Worm (Caenorhabditis elegans) whole organism, L4 larva: ENCODE results near the gene rps-18.

Experiments used
- D1046.2 ChIP-seq: fragments of 200-800 bp; sonication (Bioruptor generic); IDR thresholded peaks from 2 replicates; pipeline ENCODE4 v1.3.6; 2022; ENCODE audit warnings: missing genetic modification characterization, missing compliant biosample characterization
- F10B5.3 ChIP-seq: sonication (generic microtip); optimal IDR thresholded peaks from 2 replicates; lab custom pipeline; 2016; ENCODE audit warnings: mild to moderate bottlenecking, missing genetic modification characterization, missing compliant biosample characterization
- F44E2.7 ChIP-seq: fragments of 200-800 bp; sonication (Bioruptor generic); IDR thresholded peaks from 2 replicates; pipeline ENCODE4 v2.1.2; 2022; ENCODE audit warnings: missing genetic modification characterization, missing compliant biosample characterization
- F49E8.2 ChIP-seq: sonication (generic microtip); optimal IDR thresholded peaks from 2 replicates; lab custom pipeline; 2016; ENCODE audit warnings: missing compliant biosample characterization, mild to moderate bottlenecking, missing genetic modification characterization, borderline replicate concordance
- R02D3.7 ChIP-seq: fragments of 150-350 bp; sonication (generic microtip); optimal IDR thresholded peaks from 3 replicates; lab custom pipeline; 2014; ENCODE audit warnings: missing biosample characterization, missing genetic modification characterization
- T26A8.4 ChIP-seq: fragments of 200-800 bp; sonication (Bioruptor generic); IDR thresholded peaks from 2 replicates; pipeline ENCODE4 v1.3.6; 2022; ENCODE audit warnings: missing genetic modification characterization, missing compliant biosample characterization
- Y48G9A.11 ChIP-seq: fragments of 200-800 bp; sonication (Bioruptor generic); IDR thresholded peaks from 2 replicates; pipeline ENCODE4 v1.3.6; 2022; ENCODE audit warnings: missing genetic modification reagents, missing genetic modification characterization, missing compliant biosample characterization
- Y5F2A.4 ChIP-seq: fragments of 200-800 bp; sonication (Bioruptor generic); optimal IDR thresholded peaks from 2 replicates; lab custom pipeline; 2018; ENCODE audit warnings: mild to moderate bottlenecking, missing genetic modification characterization, missing compliant biosample characterization
- Y75B8A.6 ChIP-seq: fragments of 200-800 bp; sonication (Bioruptor generic); IDR thresholded peaks from 2 replicates; pipeline ENCODE4 v1.3.6; 2022; ENCODE audit warnings: missing genetic modification reagents, missing genetic modification characterization, missing compliant biosample characterization
- aha-1 ChIP-seq: fragments of 150-350 bp; peaks from one replicate; lab custom pipeline; 2014; ENCODE audit warnings: missing biosample characterization, missing genetic modification characterization
- aly-2 ChIP-seq: sonication (generic microtip); optimal IDR thresholded peaks from 2 replicates; lab custom pipeline; 2018; ENCODE audit warnings: missing biosample characterization, missing genetic modification characterization
- ceh-20 ChIP-seq: fragments of 200-800 bp; sonication (Bioruptor generic); IDR thresholded peaks from 2 replicates; pipeline ENCODE4 v1.3.6; 2022; ENCODE audit warnings: missing genetic modification reagents, missing genetic modification characterization, missing compliant biosample characterization
- ceh-28 ChIP-seq: fragments of 150-350 bp; optimal IDR thresholded peaks from 2 replicates; lab custom pipeline; 2014; ENCODE audit warnings: missing biosample characterization, missing genetic modification reagents, missing genetic modification characterization
- cey-2 ChIP-seq: sonication (generic microtip); optimal IDR thresholded peaks from 3 replicates; lab custom pipeline; 2017; ENCODE audit warnings: missing genetic modification characterization, mild to moderate bottlenecking, missing compliant biosample characterization, antibody characterized with exemption, borderline replicate concordance; ENCODE audit not compliant: insufficient read depth
- daf-16 ChIP-seq, 3 experiments: sonication (generic microtip); optimal IDR thresholded peaks; 2 replicates each; lab custom pipeline; 2016 to 2017; ENCODE audit warnings: missing genetic modification characterization in 3 of 3, missing genetic modification reagents in 3 of 3, mild to moderate bottlenecking in 2 of 3, missing compliant biosample characterization in 2 of 3, missing biosample characterization in 1 of 3, moderate library complexity in 1 of 3
- dmd-6 ChIP-seq: fragments of 200-800 bp; sonication (Bioruptor generic); IDR thresholded peaks from 2 replicates; pipeline ENCODE4 v1.3.6; 2022; ENCODE audit warnings: missing genetic modification reagents, missing genetic modification characterization, missing compliant biosample characterization
- dmd-9 ChIP-seq: fragments of 200-800 bp; sonication (Bioruptor generic); IDR thresholded peaks from 2 replicates; pipeline ENCODE4 v1.3.6; 2022; ENCODE audit warnings: missing genetic modification reagents, missing genetic modification characterization, missing compliant biosample characterization
- dpl-1 ChIP-seq: fragments of 150-350 bp; optimal IDR thresholded peaks from 2 replicates; lab custom pipeline; 2014; ENCODE audit warnings: missing biosample characterization, missing genetic modification reagents, missing genetic modification characterization
- egl-27 ChIP-seq: sonication (generic microtip); optimal IDR thresholded peaks from 3 replicates; lab custom pipeline; 2017; ENCODE audit warnings: missing biosample characterization, missing genetic modification reagents, missing genetic modification characterization
- egl-43 ChIP-seq: fragments of 200-800 bp; sonication (Bioruptor generic); IDR thresholded peaks from 2 replicates; pipeline ENCODE4 v1.3.6; 2022; ENCODE audit warnings: missing genetic modification reagents, missing genetic modification characterization, missing compliant biosample characterization
- gei-8 ChIP-seq: fragments of 200-800 bp; sonication (Bioruptor generic); optimal IDR thresholded peaks from 2 replicates; lab custom pipeline; 2018; ENCODE audit warnings: mild to moderate bottlenecking, missing genetic modification characterization, missing compliant biosample characterization
- hif-1 ChIP-seq, 2 experiments: sonication (generic microtip); optimal IDR thresholded peaks; 2 replicates each; lab custom pipeline; 2016 to 2017; ENCODE audit warnings: missing compliant biosample characterization in 2 of 2, missing genetic modification characterization in 2 of 2, missing genetic modification reagents in 2 of 2, missing genotype in 2 of 2, mild to moderate bottlenecking in 1 of 2
- hlh-11 ChIP-seq: fragments of 200-800 bp; sonication (Bioruptor generic); optimal IDR thresholded peaks from 2 replicates; lab custom pipeline; 2018; ENCODE audit warnings: mild to moderate bottlenecking, missing genetic modification characterization, missing compliant biosample characterization
- jun-1 ChIP-seq: fragments of 150-350 bp; optimal IDR thresholded peaks from 2 replicates; lab custom pipeline; 2014; ENCODE audit warnings: missing biosample characterization, missing genetic modification reagents, missing genetic modification characterization
- lin-15B ChIP-seq: fragments of 150-350 bp; sonication (generic microtip); optimal IDR thresholded peaks from 3 replicates; lab custom pipeline; 2014; ENCODE audit warnings: missing biosample characterization, missing genetic modification characterization
- lin-29 ChIP-seq: fragments of 200-800 bp; sonication (Bioruptor generic); IDR thresholded peaks from 2 replicates; pipeline ENCODE4 v1.3.6; 2022; ENCODE audit warnings: missing genetic modification reagents, missing genetic modification characterization, missing compliant biosample characterization
- lin-38 ChIP-seq: fragments of 200-800 bp; sonication (Bioruptor generic); IDR thresholded peaks from 2 replicates; pipeline ENCODE4 v1.3.6; 2022; ENCODE audit warnings: missing genetic modification reagents, missing genetic modification characterization, missing compliant biosample characterization
- lin-39 ChIP-seq: fragments of 150-350 bp; optimal IDR thresholded peaks from 2 replicates; lab custom pipeline; 2014; ENCODE audit warnings: missing biosample characterization, missing genetic modification reagents, missing genetic modification characterization
- madf-9 ChIP-seq: fragments of 200-800 bp; sonication (Bioruptor generic); conservative IDR thresholded peaks from 2 replicates; pipeline ENCODE4 v1.3.6; 2022; ENCODE audit warnings: missing genetic modification reagents, missing genetic modification characterization, missing compliant biosample characterization
- mdl-1 ChIP-seq, 2 experiments: fragments of 150-350 bp in 1 of 2; sonication (generic microtip) in 1 of 2; optimal IDR thresholded peaks; 2 replicates each; lab custom pipeline; 2014 to 2017; ENCODE audit warnings: missing biosample characterization in 2 of 2, missing genetic modification characterization in 2 of 2
- mes-2 ChIP-seq: sonication (generic microtip); optimal IDR thresholded peaks from 2 replicates; lab custom pipeline; 2016; ENCODE audit warnings: missing genotype, mild to moderate bottlenecking, missing genetic modification characterization, missing compliant biosample characterization; ENCODE audit not compliant: poor library complexity, severe bottlenecking
- nhr-10 ChIP-seq: fragments of 150-350 bp; optimal IDR thresholded peaks from 2 replicates; lab custom pipeline; 2014; ENCODE audit warnings: missing biosample characterization, missing genetic modification characterization
- nhr-102 ChIP-seq: sonication (generic microtip); optimal IDR thresholded peaks from 2 replicates; lab custom pipeline; 2016; ENCODE audit warnings: mild to moderate bottlenecking, missing genetic modification characterization, moderate library complexity, missing compliant biosample characterization
- nhr-41 ChIP-seq: fragments of 200-800 bp; sonication (Bioruptor generic); IDR thresholded peaks from 2 replicates; pipeline ENCODE4 v1.3.6; 2022; ENCODE audit warnings: missing genetic modification reagents, missing genetic modification characterization, missing compliant biosample characterization
- nhr-6 ChIP-seq: fragments of 150-350 bp; optimal IDR thresholded peaks from 2 replicates; lab custom pipeline; 2014; ENCODE audit warnings: missing biosample characterization, missing genetic modification characterization
- nhr-77 ChIP-seq: fragments of 150-350 bp; optimal IDR thresholded peaks from 2 replicates; lab custom pipeline; 2014; ENCODE audit warnings: missing biosample characterization, missing genetic modification characterization
- pha-4 ChIP-seq, 2 experiments: fragments of 150-350 bp in 1 of 2; fragments of 200-800 bp in 1 of 2; sonication (Bioruptor generic) in 1 of 2; IDR thresholded peaks in 1 of 2; optimal IDR thresholded peaks in 1 of 2; 2 replicates each; pipeline versions ENCODE4 v1.3.6 to Lab custom; 2014 to 2022; ENCODE audit warnings: missing genetic modification characterization in 2 of 2, missing genetic modification reagents in 2 of 2, missing biosample characterization in 1 of 2, missing compliant biosample characterization in 1 of 2
- sdz-12 ChIP-seq: fragments of 200-800 bp; sonication (Bioruptor generic); optimal IDR thresholded peaks from 2 replicates; lab custom pipeline; 2018; ENCODE audit warnings: mild to moderate bottlenecking, missing genetic modification characterization, missing compliant biosample characterization
- set-16 ChIP-seq: fragments of 200-800 bp; sonication (Bioruptor generic); IDR thresholded peaks from 2 replicates; pipeline ENCODE4 v1.3.6; 2022; ENCODE audit warnings: missing genetic modification reagents, missing genetic modification characterization, missing compliant biosample characterization
- skn-1 ChIP-seq: fragments of 150-350 bp; optimal IDR thresholded peaks from 2 replicates; lab custom pipeline; 2014; ENCODE audit warnings: missing biosample characterization, missing genetic modification characterization
- snpc-1.2 ChIP-seq: fragments of 200-800 bp; sonication (Bioruptor generic); IDR thresholded peaks from 2 replicates; pipeline ENCODE4 v1.3.6; 2022; ENCODE audit warnings: missing genetic modification reagents, missing genetic modification characterization, missing compliant biosample characterization
- spr-3 ChIP-seq: fragments of 200-800 bp; sonication (Bioruptor generic); optimal IDR thresholded peaks from 2 replicates; lab custom pipeline; 2018; ENCODE audit warnings: mild to moderate bottlenecking, missing genetic modification characterization, missing compliant biosample characterization
- unc-130 ChIP-seq: sonication (generic microtip); optimal IDR thresholded peaks from 2 replicates; lab custom pipeline; 2016; ENCODE audit warnings: missing genetic modification reagents, missing genetic modification characterization, missing compliant biosample characterization
- unc-39 ChIP-seq: sonication (generic microtip); optimal IDR thresholded peaks from 2 replicates; lab custom pipeline; 2017; ENCODE audit warnings: missing biosample characterization, missing genetic modification characterization
- unc-62 ChIP-seq, 3 experiments: fragments of 150-350 bp in 1 of 3; sonication (generic microtip); optimal IDR thresholded peaks in 2 of 3; peaks in 1 of 3; 1 replicate in 1 of 3; 2 replicates in 2 of 3; lab custom pipeline; 2014 to 2017; ENCODE audit warnings: missing biosample characterization in 3 of 3, missing genetic modification characterization in 3 of 3, missing genetic modification reagents in 3 of 3, missing genotype in 1 of 3
- zip-11 ChIP-seq: fragments of 200-800 bp; sonication (Bioruptor generic); IDR thresholded peaks from 2 replicates; pipeline ENCODE4 v1.3.6; 2022; ENCODE audit warnings: missing genetic modification characterization, missing compliant biosample characterization
- ztf-11 ChIP-seq: fragments of 150-350 bp; optimal IDR thresholded peaks from 2 replicates; lab custom pipeline; 2014; ENCODE audit warnings: missing biosample characterization, missing genetic modification characterization
- ztf-7 ChIP-seq: fragments of 150-350 bp; optimal IDR thresholded peaks from 2 replicates; lab custom pipeline; 2014; ENCODE audit warnings: missing biosample characterization, missing genetic modification characterization

Gene rps-18

ce11 chrIV:14874926-14875570, 49.6 kb downstream of the rps-18 start (continued):
- peak; percentile 61 for TF ChIP-seq mes-2 (tag; lab: Kevin White, UChicago)
- TF ChIP-seq cey-2 = no peak
- TF ChIP-seq aha-1 = peak; percentile 95
- TF ChIP-seq zip-11 (GFP tag; lab: Robert Waterston, UW) = no peak
- TF ChIP-seq egl-43 (GFP tag; lab: Robert Waterston, UW) = no peak
- peak; percentile 46 for TF ChIP-seq ztf-7
- TF ChIP-seq pha-4 (GFP tag; IDR thresholded peaks at IDR 0.05; lab: Robert Waterston, UW) = no peak
- TF ChIP-seq pha-4 (tag; optimal IDR thresholded peaks at IDR 0.05; lab: Kevin White, UChicago) = peak; percentile 49
- TF ChIP-seq jun-1 (tag; lab: Kevin White, UChicago) = peak; percentile 10
- TF ChIP-seq ztf-11 (tag; lab: Kevin White, UChicago) = no peak
- no peak for TF ChIP-seq D1046.2 (GFP tag; lab: Robert Waterston, UW)
- TF ChIP-seq spr-3 (GFP tag; lab: Kevin White, UChicago) = no peak
- peak; percentile 80 for TF ChIP-seq nhr-6 (tag; lab: Kevin White, UChicago)
- TF ChIP-seq Y48G9A.11 (GFP tag; lab: Robert Waterston, UW) = 0 out of 2 replicates have a peak, but pooled peaks have one; percentile 37
- no peak for TF ChIP-seq dmd-9
- peak in 1 of 2 experiments; percentile 17 for TF ChIP-seq hif-1 (tag; optimal IDR thresholded peaks at IDR 0.05; lab: Kevin White, UChicago)
- TF ChIP-seq unc-62 (GFP tag; optimal IDR thresholded peaks at IDR 0.05 in 1 of 2; lab: Kevin White, UChicago) = peak in 1 of 2 experiments; percentile 97
- no peak for TF ChIP-seq unc-62 (tag; optimal IDR thresholded peaks at IDR 0.05; lab: Kevin White, UChicago)
- no peak for TF ChIP-seq F44E2.7 (GFP tag; lab: Robert Waterston, UW)
- no peak for TF ChIP-seq Y5F2A.4 (GFP tag; lab: Kevin White, UChicago)
- TF ChIP-seq unc-130 (GFP tag; lab: Kevin White, UChicago) = no peak
- TF ChIP-seq lin-38 = peak; percentile 43
- peak; percentile 12 for TF ChIP-seq F49E8.2
- no peak for TF ChIP-seq R02D3.7 (tag; lab: Kevin White, UChicago)
- TF ChIP-seq T26A8.4 = no peak
- TF ChIP-seq unc-39 (tag; lab: Kevin White, UChicago) = no peak
- no peak for TF ChIP-seq ceh-20
- TF ChIP-seq skn-1 = no peak
- TF ChIP-seq ceh-28 (tag; lab: Kevin White, UChicago) = no peak
- no peak for TF ChIP-seq gei-8 (GFP tag; lab: Kevin White, UChicago)
- TF ChIP-seq dpl-1 (GFP tag; lab: Kevin White, UChicago) = no peak
- no peak for TF ChIP-seq nhr-41
- TF ChIP-seq madf-9 (GFP tag; lab: Robert Waterston, UW) = no peak
- no peak for TF ChIP-seq egl-27 (tag; lab: Kevin White, UChicago)
- TF ChIP-seq nhr-77 = no peak
- no peak for TF ChIP-seq aly-2 (tag; lab: Kevin White, UChicago)
- no peak for TF ChIP-seq sdz-12 (GFP tag; lab: Kevin White, UChicago)
- peak; percentile 98 for TF ChIP-seq snpc-1.2 (GFP tag; lab: Robert Waterston, UW)
- TF ChIP-seq mdl-1 (tag; optimal IDR thresholded peaks at IDR 0.05; lab: Kevin White, UChicago) = peak in 1 of 2 experiments; percentile 72
- TF ChIP-seq hlh-11 (tag; lab: Kevin White, UChicago) = peak; percentile 78
- TF ChIP-seq lin-15B (tag; lab: Kevin White, UChicago) = no peak
- TF ChIP-seq lin-29 = no peak
- peak; percentile 25; the same call in 1 of the 2 replicates for TF ChIP-seq set-16 (GFP tag; lab: Robert Waterston, UW)
- no peak for TF ChIP-seq lin-39 (tag; lab: Kevin White, UChicago)
- TF ChIP-seq nhr-10 (tag; lab: Kevin White, UChicago) = no peak
- TF ChIP-seq F10B5.3 (tag; lab: Kevin White, UChicago) = no peak
- peak; percentile 30 for TF ChIP-seq nhr-102
- no peak for TF ChIP-seq Y75B8A.6 (GFP tag; lab: Robert Waterston, UW)
- no peak; the same call in 1 of the 2 replicates for TF ChIP-seq dmd-6 (GFP tag; lab: Robert Waterston, UW)
- TF ChIP-seq daf-16 (GFP tag; optimal IDR thresholded peaks at IDR 0.05; lab: Kevin White, UChicago) = peak in 1 of 2 experiments; percentile 12
- peak; percentile 98 for TF ChIP-seq daf-16 (tag; optimal IDR thresholded peaks at IDR 0.05; lab: Kevin White, UChicago)
